Worm (Caenorhabditis elegans) whole organism, L4 larva: Measurements from ENCODE around the gene del-10.

ENCODE experiments used
- F49E8.2 ChIP-seq: sonication (generic microtip); optimal IDR thresholded peaks from 2 replicates; lab custom pipeline; 2016; ENCODE audit warnings: missing compliant biosample characterization, mild to moderate bottlenecking, missing genetic modification characterization, borderline replicate concordance
- ZK546.5 ChIP-seq, 2 experiments: sonication (generic microtip); optimal IDR thresholded peaks; 2 replicates each; lab custom pipeline; 2017; ENCODE audit warnings: missing biosample characterization in 2 of 2, missing genetic modification characterization in 2 of 2
- ama-1 ChIP-seq: fragments of 150-350 bp; optimal IDR thresholded peaks from 2 replicates; lab custom pipeline; 2014; ENCODE audit warnings: inconsistent platforms, mixed read lengths
- daf-12 ChIP-seq: fragments of 150-350 bp; optimal IDR thresholded peaks from 2 replicates; lab custom pipeline; 2014; ENCODE audit warnings: missing biosample characterization, missing genetic modification reagents, missing genetic modification characterization
- dpl-1 ChIP-seq: fragments of 150-350 bp; optimal IDR thresholded peaks from 2 replicates; lab custom pipeline; 2014; ENCODE audit warnings: missing biosample characterization, missing genetic modification reagents, missing genetic modification characterization
- egl-27 ChIP-seq: sonication (generic microtip); optimal IDR thresholded peaks from 3 replicates; lab custom pipeline; 2017; ENCODE audit warnings: missing biosample characterization, missing genetic modification reagents, missing genetic modification characterization
- hlh-30 ChIP-seq: sonication (generic microtip); optimal IDR thresholded peaks from 2 replicates; lab custom pipeline; 2017; ENCODE audit warnings: antibody characterized with exemption, mild to moderate bottlenecking, missing genetic modification characterization, missing compliant biosample characterization; ENCODE audit not compliant: insufficient read depth
- nhr-25 ChIP-seq: sonication (generic microtip); optimal IDR thresholded peaks from 2 replicates; lab custom pipeline; 2017; ENCODE audit warnings: missing genetic modification characterization, mild to moderate bottlenecking, missing compliant biosample characterization, antibody characterized with exemption, moderate library complexity, borderline replicate concordance; ENCODE audit not compliant: insufficient read depth
- zfp-3 ChIP-seq: fragments of 200-800 bp; sonication (Bioruptor generic); conservative IDR thresholded peaks from 2 replicates; pipeline ENCODE4 v1.3.6; 2022; ENCODE audit warnings: missing genetic modification reagents, missing genetic modification characterization, missing compliant biosample characterization
- zip-11 ChIP-seq: fragments of 200-800 bp; sonication (Bioruptor generic); IDR thresholded peaks from 2 replicates; pipeline ENCODE4 v1.3.6; 2022; ENCODE audit warnings: missing genetic modification characterization, missing compliant biosample characterization

DNA sequence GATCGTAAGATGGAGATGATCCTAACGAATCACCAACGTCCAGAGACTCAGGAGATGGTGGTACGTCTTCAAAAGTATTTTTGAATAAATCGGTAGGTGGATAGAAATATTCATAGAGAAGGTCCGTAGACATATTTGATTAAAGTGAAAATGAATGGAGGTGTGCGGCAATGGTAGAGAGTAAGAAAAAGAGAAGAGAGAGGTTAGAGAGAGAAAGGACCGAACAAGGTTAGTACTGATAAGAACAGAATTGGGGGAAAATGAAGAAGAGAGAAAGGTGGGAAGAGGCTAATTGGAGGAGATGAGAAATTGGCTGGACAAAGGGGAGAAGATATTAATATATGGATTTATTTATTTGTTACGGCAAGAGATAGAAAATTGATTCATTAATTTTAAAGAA is 32.3 kb downstream of the del-10 start, which contains the start of gene nhr-22:
- TF ChIP-seq ama-1 (lab: Kevin White, UChicago) (no peak), daf-12 (tag; lab: Kevin White, UChicago) (no peak), nhr-25 (no peak), zip-11 (GFP tag; lab: Robert Waterston, UW) (no peak), dpl-1 (GFP tag; lab: Kevin White, UChicago) (no peak), ZK546.5 (tag; optimal IDR thresholded peaks at IDR 0.05; lab: Kevin White, UChicago) (no peak), F49E8.2 (tag; lab: Kevin White, UChicago) (no peak), hlh-30 (tag; lab: Kevin White, UChicago) (no peak), zfp-3 (GFP tag; lab: Robert Waterston, UW) (no peak), egl-27 (tag; lab: Kevin White, UChicago) (no peak)
